Worm (Caenorhabditis elegans) whole organism, L1 larva: Measurements from ENCODE around the gene col-142.

Experiments
- C34B4.2 ChIP-seq: sonication (generic microtip); optimal IDR thresholded peaks from 2 replicates; lab custom pipeline; 2017; ENCODE audit warnings: mild to moderate bottlenecking, missing genetic modification characterization, missing compliant biosample characterization
- ceh-8 ChIP-seq: fragments of 200-800 bp; sonication (Bioruptor generic); optimal IDR thresholded peaks from 2 replicates; lab custom pipeline; 2018; ENCODE audit warnings: mild to moderate bottlenecking, missing genetic modification characterization, moderate library complexity, missing compliant biosample characterization
- ceh-82 ChIP-seq, 3 experiments: fragments of 150-350 bp in 1 of 3; sonication (generic microtip) in 2 of 3; optimal IDR thresholded peaks; 2 replicates each; lab custom pipeline; 2014 to 2017; ENCODE audit warnings: missing biosample characterization in 3 of 3, missing genetic modification characterization in 3 of 3
- ces-1 ChIP-seq: fragments of 150-350 bp; optimal IDR thresholded peaks from 2 replicates; lab custom pipeline; 2014; ENCODE audit warnings: missing biosample characterization, missing genetic modification reagents, missing genetic modification characterization
- dpl-1 ChIP-seq, 3 experiments: fragments of 150-350 bp in 2 of 3; sonication (generic microtip) in 1 of 3; optimal IDR thresholded peaks; 2 replicates each; lab custom pipeline; 2014 to 2017; ENCODE audit warnings: missing biosample characterization in 3 of 3, missing genetic modification characterization in 3 of 3, missing genetic modification reagents in 3 of 3
- dsc-1 ChIP-seq: sonication (generic microtip); optimal IDR thresholded peaks from 2 replicates; lab custom pipeline; 2016; ENCODE audit warnings: mild to moderate bottlenecking, missing genetic modification characterization, missing compliant biosample characterization
- efl-1 ChIP-seq, 4 experiments: fragments of 150-350 bp; optimal IDR thresholded peaks in 3 of 4; peaks in 1 of 4; 1 replicate in 1 of 4; 2 replicates in 3 of 4; lab custom pipeline; 2014; ENCODE audit warnings: missing biosample characterization in 2 of 4, missing genetic modification characterization in 2 of 4, missing genetic modification reagents in 2 of 4
- elt-2 ChIP-seq: sonication (generic microtip); optimal IDR thresholded peaks from 2 replicates; lab custom pipeline; 2016; ENCODE audit warnings: missing genetic modification characterization, mild to moderate bottlenecking, inconsistent platforms, missing compliant biosample characterization, missing genetic modification reagents
- elt-3 ChIP-seq, 6 experiments: fragments of 150-350 bp in 1 of 6; sonication (generic microtip); optimal IDR thresholded peaks; 2 replicates each; lab custom pipeline; 2017 to 2018; ENCODE audit warnings: missing biosample characterization in 6 of 6, missing genetic modification characterization in 6 of 6, inconsistent platforms in 1 of 6
- fos-1 ChIP-seq: fragments of 150-350 bp; optimal IDR thresholded peaks from 2 replicates; lab custom pipeline; 2014; ENCODE audit warnings: missing biosample characterization, missing genetic modification characterization
- hlh-4 ChIP-seq: sonication (generic microtip); optimal IDR thresholded peaks from 2 replicates; lab custom pipeline; 2016; ENCODE audit warnings: mild to moderate bottlenecking, missing genetic modification characterization, missing compliant biosample characterization
- hpl-2 ChIP-seq: fragments of 150-350 bp; optimal IDR thresholded peaks from 2 replicates; lab custom pipeline; 2014; ENCODE audit warnings: missing biosample characterization, missing genetic modification reagents, missing genetic modification characterization
- isw-1 ChIP-seq: fragments of 200-800 bp; sonication (Bioruptor generic); IDR thresholded peaks from 2 replicates; pipeline ENCODE4 v1.3.6; 2022; ENCODE audit warnings: missing genetic modification characterization, missing compliant biosample characterization
- lin-14 ChIP-seq: fragments of 200-800 bp; sonication (Bioruptor generic); optimal IDR thresholded peaks from 2 replicates; lab custom pipeline; 2018; ENCODE audit warnings: mild to moderate bottlenecking, missing genetic modification characterization, moderate library complexity, missing compliant biosample characterization
- lin-35 ChIP-seq, 2 experiments: fragments of 150-350 bp; optimal IDR thresholded peaks; 2 replicates each; lab custom pipeline; 2014; ENCODE audit warnings: missing biosample characterization in 2 of 2, missing genetic modification characterization in 2 of 2, missing genetic modification reagents in 2 of 2
- lsy-2 ChIP-seq, 2 experiments: fragments of 150-350 bp; optimal IDR thresholded peaks; 2 replicates each; lab custom pipeline; 2014; ENCODE audit warnings: missing biosample characterization in 2 of 2, missing genetic modification characterization in 2 of 2
- mab-9 ChIP-seq: fragments of 200-800 bp; sonication (Bioruptor generic); IDR thresholded peaks from 2 replicates; pipeline ENCODE4 v1.3.6; 2022; ENCODE audit warnings: missing genetic modification reagents, missing genetic modification characterization, missing compliant biosample characterization
- nhr-11 ChIP-seq: fragments of 150-350 bp; optimal IDR thresholded peaks from 2 replicates; lab custom pipeline; 2014; ENCODE audit warnings: missing biosample characterization, missing genetic modification characterization
- nhr-12 ChIP-seq: sonication (generic microtip); optimal IDR thresholded peaks from 2 replicates; lab custom pipeline; 2017; ENCODE audit warnings: missing biosample characterization, missing genetic modification characterization
- nhr-19 ChIP-seq: fragments of 200-800 bp; sonication (Bioruptor generic); conservative IDR thresholded peaks from 2 replicates; pipeline ENCODE4 v1.3.6; 2022; ENCODE audit warnings: missing genetic modification characterization, missing compliant biosample characterization
- nhr-20 ChIP-seq: sonication (generic microtip); optimal IDR thresholded peaks from 2 replicates; lab custom pipeline; 2016; ENCODE audit warnings: mild to moderate bottlenecking, missing genetic modification characterization, missing compliant biosample characterization
- nhr-28 ChIP-seq: fragments of 150-350 bp; optimal IDR thresholded peaks from 2 replicates; lab custom pipeline; 2014; ENCODE audit warnings: missing biosample characterization, missing genetic modification characterization
- nhr-47 ChIP-seq: sonication (generic microtip); optimal IDR thresholded peaks from 2 replicates; lab custom pipeline; 2016; ENCODE audit warnings: mild to moderate bottlenecking, missing genetic modification characterization, moderate library complexity, missing compliant biosample characterization
- nhr-71 ChIP-seq: sonication (generic microtip); optimal IDR thresholded peaks from 2 replicates; lab custom pipeline; 2016; ENCODE audit warnings: mild to moderate bottlenecking, missing genetic modification characterization, moderate library complexity, missing compliant biosample characterization
- nhr-85 ChIP-seq: sonication (generic microtip); peaks from one replicate; lab custom pipeline; 2016; ENCODE audit warnings: missing genetic modification characterization, inconsistent platforms, missing compliant biosample characterization
- pax-3 ChIP-seq: fragments of 200-800 bp; sonication (Bioruptor generic); optimal IDR thresholded peaks from 2 replicates; lab custom pipeline; 2018; ENCODE audit warnings: mild to moderate bottlenecking, missing genetic modification characterization, moderate library complexity, missing compliant biosample characterization
- rnt-1 ChIP-seq: sonication (generic microtip); optimal IDR thresholded peaks from 2 replicates; lab custom pipeline; 2016; ENCODE audit warnings: mild to moderate bottlenecking, missing genetic modification characterization, moderate library complexity, missing compliant biosample characterization
- skn-1 ChIP-seq: fragments of 150-350 bp; optimal IDR thresholded peaks from 2 replicates; lab custom pipeline; 2014; ENCODE audit warnings: missing biosample characterization, missing genetic modification characterization
- snpc-4 ChIP-seq: fragments of 150-350 bp; optimal IDR thresholded peaks from 2 replicates; lab custom pipeline; 2014; ENCODE audit warnings: missing biosample characterization, missing genetic modification characterization
- snu-23 ChIP-seq: sonication (generic microtip); optimal IDR thresholded peaks from 2 replicates; lab custom pipeline; 2016; ENCODE audit warnings: missing genetic modification characterization, missing compliant biosample characterization
- sptf-1 ChIP-seq: fragments of 150-350 bp; optimal IDR thresholded peaks from 2 replicates; lab custom pipeline; 2014; ENCODE audit warnings: missing biosample characterization, missing genetic modification characterization
- tbx-2 ChIP-seq: sonication (generic microtip); optimal IDR thresholded peaks from 2 replicates; lab custom pipeline; 2016; ENCODE audit warnings: missing genetic modification characterization, missing compliant biosample characterization
- unc-130 ChIP-seq: fragments of 150-350 bp; optimal IDR thresholded peaks from 2 replicates; lab custom pipeline; 2017; ENCODE audit warnings: missing biosample characterization, missing genetic modification characterization, inconsistent platforms
- unc-62 ChIP-seq: fragments of 150-350 bp; optimal IDR thresholded peaks from 2 replicates; lab custom pipeline; 2014; ENCODE audit warnings: missing biosample characterization, missing genetic modification reagents, missing genetic modification characterization
- unc-86 ChIP-seq: sonication (generic microtip); optimal IDR thresholded peaks from 2 replicates; lab custom pipeline; 2016; ENCODE audit warnings: missing genetic modification characterization, missing compliant biosample characterization
- ztf-4 ChIP-seq: fragments of 150-350 bp; optimal IDR thresholded peaks from 2 replicates; lab custom pipeline; 2014; ENCODE audit warnings: missing biosample characterization, missing genetic modification characterization

The col-142 gene

DNA sequence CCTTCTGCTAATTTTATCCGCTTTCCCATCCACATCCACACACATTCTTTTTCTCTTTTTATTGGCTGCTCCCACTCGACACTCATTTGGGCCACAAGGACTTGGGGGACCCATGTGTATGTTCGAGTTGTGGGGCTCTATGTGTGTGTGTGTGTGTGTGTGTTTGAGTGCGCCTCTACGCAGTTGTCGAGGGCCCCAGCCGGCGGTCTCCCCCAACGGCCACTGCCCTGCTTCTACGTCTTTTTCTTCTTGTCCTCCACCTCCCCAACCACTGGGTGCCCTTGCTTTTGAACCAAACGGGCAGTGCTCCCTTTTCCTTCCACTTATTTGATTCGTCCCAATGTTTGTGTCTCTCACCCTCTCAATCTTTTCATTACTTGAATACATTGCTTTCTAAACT lies 49.6 kb downstream of the col-142 start:
- no peak for TF ChIP-seq hpl-2 (GFP tag; lab: Kevin White, UChicago)
- no peak for TF ChIP-seq ztf-4 (tag; lab: Kevin White, UChicago)
- TF ChIP-seq nhr-47 (tag; lab: Kevin White, UChicago) = peak; percentile 36
- TF ChIP-seq mab-9 (GFP tag; lab: Robert Waterston, UW) = no peak
- no peak for TF ChIP-seq nhr-11 (tag; lab: Kevin White, UChicago)
- TF ChIP-seq nhr-20 (tag; lab: Kevin White, UChicago) = peak; percentile 5
- no peak for TF ChIP-seq sptf-1 (tag; lab: Kevin White, UChicago)
- TF ChIP-seq unc-130 (tag; lab: Kevin White, UChicago) = no peak
- peak in 1 of 2 experiments; percentile 33 for TF ChIP-seq lsy-2 (tag; optimal IDR thresholded peaks at IDR 0.05; lab: Kevin White, UChicago)
- peak; percentile 35 for TF ChIP-seq snpc-4 (tag; lab: Kevin White, UChicago)
- peak; percentile 53 for TF ChIP-seq rnt-1 (tag; lab: Kevin White, UChicago)
- 0 out of 2 replicates have a peak, but pooled peaks have one; percentile 4 for TF ChIP-seq nhr-19 (GFP tag; lab: Robert Waterston, UW)
- no peak for TF ChIP-seq C34B4.2 (tag; lab: Kevin White, UChicago)
- no peak for TF ChIP-seq efl-1 (optimal IDR thresholded peaks at IDR 0.05; lab: Kevin White, UChicago)
- TF ChIP-seq efl-1 (GFP tag; optimal IDR thresholded peaks at IDR 0.05 in 1 of 2; lab: Kevin White, UChicago) = peak in 1 of 2 experiments; percentile 44
- no peak for TF ChIP-seq elt-3 (tag; optimal IDR thresholded peaks at IDR 0.05; lab: Kevin White, UChicago)
- TF ChIP-seq hlh-4 (tag; lab: Kevin White, UChicago) = no peak
- TF ChIP-seq lin-35 (GFP tag; optimal IDR thresholded peaks at IDR 0.05; lab: Kevin White, UChicago) = peak in 1 of 2 experiments; percentile 21
- TF ChIP-seq dsc-1 (tag; lab: Kevin White, UChicago) = peak; percentile 50
- TF ChIP-seq ces-1 (GFP tag; lab: Kevin White, UChicago) = no peak
- TF ChIP-seq snu-23 (GFP tag; lab: Kevin White, UChicago) = peak; percentile 43
- no peak for TF ChIP-seq fos-1
- no peak for TF ChIP-seq skn-1
- TF ChIP-seq ceh-8 = peak; percentile 8
- TF ChIP-seq nhr-12 (tag; lab: Kevin White, UChicago) = no peak
- no peak for TF ChIP-seq nhr-28 (tag; lab: Kevin White, UChicago)
- TF ChIP-seq tbx-2 (tag; lab: Kevin White, UChicago) = peak; percentile 35
- TF ChIP-seq unc-62 (GFP tag; lab: Kevin White, UChicago) = no peak
- TF ChIP-seq ceh-82 (tag; optimal IDR thresholded peaks at IDR 0.05; lab: Kevin White, UChicago) = peak in 1 of 3 experiments; percentile 42
- peak; percentile 36 for TF ChIP-seq nhr-71 (tag; lab: Kevin White, UChicago)
- TF ChIP-seq unc-86 (tag; lab: Kevin White, UChicago) = peak; percentile 11
- TF ChIP-seq lin-14 (GFP tag; lab: Kevin White, UChicago) = peak; percentile 83
- no peak for TF ChIP-seq pax-3 (tag; lab: Kevin White, UChicago)

DNA sequence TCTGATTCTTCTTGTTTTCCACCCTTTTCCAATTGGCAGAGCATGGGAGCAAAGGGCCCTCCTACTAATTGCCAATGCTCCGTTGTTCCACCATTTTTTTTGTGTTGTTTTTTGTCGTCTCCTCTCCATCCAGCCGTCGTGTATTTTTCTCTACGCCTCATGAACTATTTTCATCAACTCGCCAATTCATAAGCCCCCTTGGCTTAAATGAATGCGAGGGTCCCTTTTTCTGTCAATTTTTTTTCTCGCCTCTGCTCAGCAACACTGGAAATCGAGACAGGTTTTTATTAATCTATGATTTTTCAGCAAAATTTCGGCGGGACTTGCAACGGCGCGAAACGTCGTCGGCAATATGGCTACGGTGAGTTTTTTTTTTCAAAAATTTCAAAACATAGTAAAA lies 50.1 kb downstream of the col-142 start, which contains the start of gene unc-70:
Gene unc-70 (plus strand): TSS at position 301 of the 400 bp plus-strand sequence.
- TF ChIP-seq nhr-85 (tag; lab: Kevin White, UChicago) = peak; percentile 20
- no peak for TF ChIP-seq isw-1
- TF ChIP-seq, all 84 proteins: peak for 1

DNA sequence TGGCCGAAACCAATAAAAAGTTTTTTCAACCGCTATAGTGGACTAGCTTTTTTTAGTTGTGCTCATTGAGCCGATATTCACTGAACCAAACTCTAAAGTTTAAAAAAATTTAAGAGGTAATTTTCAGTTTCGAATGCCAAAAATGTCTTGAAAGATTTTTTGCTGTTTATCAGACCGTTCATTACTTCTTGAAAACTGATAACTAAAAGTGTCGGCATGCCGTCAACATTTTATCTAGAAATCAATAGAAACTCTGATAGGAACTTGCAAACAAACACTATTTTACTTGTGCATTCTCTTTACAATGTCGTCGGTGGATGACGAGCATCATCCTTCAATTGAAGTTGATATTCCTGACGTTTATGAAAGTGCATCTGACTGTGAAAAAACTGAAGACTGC lies 50.8 kb downstream of the col-142 start:
- TF ChIP-seq dpl-1 (GFP tag; optimal IDR thresholded peaks at IDR 0.05; lab: Kevin White, UChicago) = no peak
- TF ChIP-seq elt-2 = peak; percentile 44
